Worm (Caenorhabditis elegans) whole organism, midembryonic: ENCODE measurements around the gene Y119D3B.14.
A peak's percentile ranks its signal among the peaks of the same experiment; 100 is the strongest.

Experiments used
- T22C8.4 ChIP-seq: fragments of 200-800 bp; sonication (Bioruptor generic); IDR thresholded peaks from 2 replicates; pipeline ENCODE4 v1.3.6; 2022; ENCODE audit warnings: missing genetic modification characterization, missing compliant biosample characterization
- cog-1 ChIP-seq: sonication (generic microtip); optimal IDR thresholded peaks from 2 replicates; lab custom pipeline; 2016; ENCODE audit warnings: missing genetic modification characterization, missing compliant biosample characterization
- flt-1 ChIP-seq: fragments of 200-800 bp; sonication (Bioruptor generic); IDR thresholded peaks from 2 replicates; pipeline ENCODE4 v1.3.6; 2022; ENCODE audit warnings: missing genetic modification characterization, missing compliant biosample characterization
- med-1 ChIP-seq: sonication (generic microtip); optimal IDR thresholded peaks from 2 replicates; lab custom pipeline; 2017; ENCODE audit warnings: missing genetic modification characterization, mild to moderate bottlenecking, missing compliant biosample characterization, antibody characterized with exemption, missing genetic modification reagents; ENCODE audit not compliant: insufficient read depth
- ref-1 ChIP-seq: fragments of 200-800 bp; sonication (Bioruptor generic); conservative IDR thresholded peaks from 2 replicates; pipeline ENCODE4 v1.3.6; 2022; ENCODE audit warnings: missing genetic modification reagents, missing genetic modification characterization, missing compliant biosample characterization
- tab-1 ChIP-seq: fragments of 200-800 bp; sonication (Bioruptor generic); IDR thresholded peaks from 2 replicates; pipeline ENCODE4 v1.3.6; 2022; ENCODE audit warnings: missing genetic modification characterization, missing compliant biosample characterization
- ztf-23 ChIP-seq: fragments of 200-800 bp; sonication (Bioruptor generic); IDR thresholded peaks from 2 replicates; pipeline ENCODE4 v1.3.6; 2022; ENCODE audit warnings: missing genetic modification reagents, missing genetic modification characterization, missing compliant biosample characterization

ce11 chrIII:1210638-1211037, 17.0 kb upstream of the Y119D3B.14 start:
- TF ChIP-seq med-1 (GFP tag; lab: Kevin White, UChicago) (no peak), flt-1 (GFP tag; lab: Robert Waterston, UW) (no peak), tab-1 (GFP tag; lab: Robert Waterston, UW) (no peak), ref-1 (no peak), cog-1 (tag; lab: Kevin White, UChicago) (no peak), ztf-23 (GFP tag; lab: Robert Waterston, UW) (no peak), T22C8.4 (GFP tag; lab: Robert Waterston, UW) (peak; percentile 61)
